Fruit fly (Drosophila melanogaster) whole organism, adult: ENCODE data around the gene CG43127.

Experiments used
- CG7101 ChIP-seq: fragments of 200-800 bp; sonication (Bioruptor generic); optimal IDR thresholded peaks from 2 replicates; lab custom pipeline; 2018; ENCODE audit warnings: missing biosample characterization, mild to moderate bottlenecking, missing genetic modification characterization, moderate library complexity
- kay ChIP-seq: fragments of 200-800 bp; sonication (Bioruptor generic); peaks from one replicate; lab custom pipeline; 2016; ENCODE audit warnings: missing biosample characterization, missing genetic modification characterization, borderline replicate concordance

DNA sequence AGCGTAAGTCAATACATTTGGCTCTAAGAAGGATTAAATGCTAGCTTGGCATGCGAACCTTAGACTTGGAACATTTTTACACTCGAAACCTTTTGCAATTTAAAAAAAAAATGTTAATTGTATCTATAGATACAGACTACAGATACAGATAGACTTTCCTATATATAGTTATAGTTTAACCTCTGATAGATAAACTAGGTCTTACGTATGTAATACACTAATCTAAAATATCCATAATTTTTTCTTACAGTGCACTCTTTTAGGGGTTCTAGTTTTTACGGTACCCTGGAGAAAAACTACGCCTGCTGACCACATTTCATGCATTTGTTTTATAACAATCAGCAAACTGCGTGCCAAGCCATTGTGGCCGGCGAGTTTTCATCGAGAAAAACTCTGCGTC lies 21.8 kb upstream of the CG43127 start:
- no peak for TF ChIP-seq CG7101 (tag; lab: Kevin White, UChicago)
- no peak for TF ChIP-seq kay (GFP tag; lab: Kevin White, UChicago)
